Fruit fly (Drosophila melanogaster) Kc167 (cell line): ENCODE data around the gene crq.

ENCODE experiments used
- Myc ChIP-seq: fragments of >200 bp; optimal IDR thresholded peaks from 2 replicates; lab custom pipeline; 2017; ENCODE audit warnings: missing external identifiers
- Sin3A ChIP-seq: fragments of >200 bp; optimal IDR thresholded peaks from 2 replicates; lab custom pipeline; 2018; ENCODE audit warnings: missing external identifiers
- h ChIP-seq: fragments of >200 bp; optimal IDR thresholded peaks from 3 replicates; lab custom pipeline; 2018; ENCODE audit warnings: missing external identifiers
- insv ChIP-seq: fragments of >200 bp; optimal IDR thresholded peaks from 3 replicates; lab custom pipeline; 2018; ENCODE audit warnings: missing external identifiers
- psq ChIP-seq: fragments of >200 bp; optimal IDR thresholded peaks from 2 replicates; lab custom pipeline; 2017; ENCODE audit warnings: missing external identifiers
- ttk ChIP-seq: sonication (Bioruptor generic); optimal IDR thresholded peaks from 2 replicates; lab custom pipeline; 2017; ENCODE audit warnings: missing external identifiers

crq gene

DNA sequence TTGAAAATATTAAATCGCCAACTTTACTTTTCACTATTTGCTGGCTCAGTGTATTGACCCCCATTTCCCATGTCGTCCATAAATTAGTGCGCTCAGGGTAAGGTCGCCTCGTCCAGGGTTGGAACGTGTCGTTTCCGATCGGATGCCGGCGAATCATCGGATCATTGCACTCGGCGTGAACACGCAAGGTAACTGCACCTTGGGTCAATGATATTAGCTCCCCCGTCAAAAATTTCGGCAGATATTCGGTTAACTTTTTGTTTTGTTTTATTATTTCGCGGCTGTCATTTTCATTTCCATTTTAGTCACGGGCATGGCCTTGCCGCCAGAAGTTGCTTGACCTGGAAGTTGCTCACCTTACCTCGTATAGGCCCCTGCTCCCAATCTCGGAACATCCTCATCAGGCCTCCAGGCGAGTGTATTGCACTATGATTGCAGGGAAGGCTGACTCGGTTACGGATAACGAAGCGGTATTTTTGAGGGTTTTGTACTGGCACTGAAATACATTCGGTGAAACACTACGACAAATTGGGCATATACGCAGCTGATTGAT is 35.8 kb upstream of the crq start:
- TF ChIP-seq Myc (no peak), insv (no peak), psq (lab: Kevin White, UChicago) (no peak), h (lab: Kevin White, UChicago) (no peak), ttk (no peak), Sin3A (lab: Kevin White, UChicago) (no peak)

DNA sequence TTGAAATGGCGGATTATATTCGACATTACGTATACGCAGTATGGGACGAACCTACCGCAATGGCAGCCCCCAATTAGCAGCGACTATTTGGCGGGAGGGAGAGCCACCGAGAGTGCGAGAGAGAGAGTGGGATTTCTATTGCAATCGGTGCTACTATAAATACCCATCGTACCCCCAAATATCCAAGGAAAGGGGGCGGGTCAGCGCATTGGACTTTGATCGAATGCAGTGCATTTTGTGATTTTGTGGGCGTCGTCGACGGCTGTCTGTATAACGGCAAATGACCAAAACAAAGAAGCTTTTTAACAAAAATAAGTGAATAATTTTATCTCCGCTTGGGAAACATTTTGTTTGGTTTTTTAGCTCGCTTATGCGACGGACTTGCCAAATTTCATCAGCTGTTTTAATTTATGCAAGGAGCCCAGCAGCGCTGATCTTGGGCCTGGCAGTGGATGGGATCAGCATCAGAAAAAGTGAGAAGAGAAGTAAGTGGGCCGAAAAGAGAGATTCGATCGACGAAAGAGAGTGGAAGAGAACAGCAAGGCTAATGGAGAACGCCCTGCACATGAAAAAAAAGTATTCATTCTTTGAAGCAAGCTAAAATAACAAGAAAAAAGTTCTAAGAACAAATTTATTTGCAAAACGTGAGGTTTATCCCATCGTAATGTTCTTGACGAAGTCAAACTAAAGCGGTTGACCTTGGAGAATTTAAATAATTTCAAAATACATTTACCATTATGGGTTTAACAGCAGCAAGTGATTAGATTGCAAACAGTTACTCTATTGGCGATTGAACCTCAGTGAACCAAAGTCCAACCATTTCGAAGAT is 35.1 kb upstream of the crq start:
- TF ChIP-seq Sin3A (lab: Kevin White, UChicago) (no peak), h (lab: Kevin White, UChicago) (no peak), insv (no peak), ttk (no peak), psq (lab: Kevin White, UChicago) (no peak), Myc (no peak)

DNA sequence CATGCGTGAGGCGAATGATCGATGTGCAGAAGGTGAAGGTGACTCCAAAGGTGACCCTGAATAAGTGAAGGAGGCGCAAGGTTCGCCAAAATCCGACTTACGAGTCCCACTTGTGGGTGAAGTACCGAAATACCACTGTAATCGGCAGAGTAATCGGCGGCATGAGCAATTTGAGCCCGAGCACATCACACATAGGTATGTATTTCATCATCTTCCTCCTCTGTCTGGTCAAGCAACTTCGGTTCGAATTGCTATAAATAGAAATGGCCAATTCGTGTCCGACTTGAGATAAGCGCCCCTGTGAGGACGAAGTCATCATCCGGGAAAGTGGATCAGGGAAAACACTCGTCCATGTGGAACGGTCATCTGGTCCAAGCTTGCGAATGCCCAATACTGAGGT is 34.3 kb upstream of the crq start:
- TF ChIP-seq h (lab: Kevin White, UChicago), result no peak
- no peak for TF ChIP-seq Myc
- no peak for TF ChIP-seq ttk
- no peak for TF ChIP-seq Sin3A (lab: Kevin White, UChicago)
- TF ChIP-seq insv, result no peak
- TF ChIP-seq psq (lab: Kevin White, UChicago), result no peak

dm6 chr2L:485825-486240 is 33.0 kb upstream of the crq start:
- TF ChIP-seq h (lab: Kevin White, UChicago) (no peak), Myc (no peak)

dm6 chr2L:485127-485824 is 32.5 kb upstream of the crq start:
- TF ChIP-seq h (lab: Kevin White, UChicago) (no peak), ttk (no peak), Sin3A (lab: Kevin White, UChicago) (no peak), insv (no peak), Myc (no peak), psq (lab: Kevin White, UChicago) (no peak)

DNA sequence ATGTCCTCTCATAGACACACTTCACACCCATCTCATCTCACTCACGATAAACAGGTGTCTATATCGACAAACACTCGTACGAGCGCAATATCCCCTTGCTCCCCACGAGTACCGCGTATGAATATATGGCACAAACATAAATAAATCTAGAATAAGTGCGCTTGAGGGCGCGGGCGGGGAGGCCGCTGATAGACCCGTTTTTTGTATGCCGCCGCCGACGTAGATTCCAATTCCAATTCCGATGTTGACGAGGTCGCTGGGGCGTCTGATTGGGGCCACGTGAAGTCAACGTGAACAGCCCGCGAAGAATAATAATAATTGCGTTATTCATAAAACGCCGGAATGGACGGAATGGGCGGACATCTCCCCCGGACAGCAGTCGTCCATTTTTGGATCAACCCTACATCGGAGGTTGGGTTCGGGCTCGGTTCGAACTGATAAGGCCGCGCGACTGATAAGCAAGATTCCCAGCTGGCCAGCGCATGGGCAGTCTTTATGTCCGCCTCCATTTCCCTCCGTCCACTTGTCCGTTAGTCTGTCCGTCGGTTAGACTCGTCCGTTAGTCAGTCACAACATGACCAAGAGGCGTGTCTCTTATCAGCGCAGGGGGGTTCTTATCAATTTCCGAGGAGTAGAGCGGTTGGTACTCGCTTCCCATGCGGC is 31.6 kb upstream of the crq start:
- no peak for TF ChIP-seq ttk
- no peak for TF ChIP-seq Myc
- no peak for TF ChIP-seq Sin3A (lab: Kevin White, UChicago)
- TF ChIP-seq psq (lab: Kevin White, UChicago), result no peak
- TF ChIP-seq insv, result no peak
- no peak for TF ChIP-seq h (lab: Kevin White, UChicago)

dm6 chr2L:483347-484280 is 30.8 kb upstream of the crq start:
- TF ChIP-seq psq (lab: Kevin White, UChicago) (no peak), insv (no peak), ttk (no peak), Sin3A (lab: Kevin White, UChicago) (no peak), h (lab: Kevin White, UChicago) (no peak), Myc (no peak)

DNA sequence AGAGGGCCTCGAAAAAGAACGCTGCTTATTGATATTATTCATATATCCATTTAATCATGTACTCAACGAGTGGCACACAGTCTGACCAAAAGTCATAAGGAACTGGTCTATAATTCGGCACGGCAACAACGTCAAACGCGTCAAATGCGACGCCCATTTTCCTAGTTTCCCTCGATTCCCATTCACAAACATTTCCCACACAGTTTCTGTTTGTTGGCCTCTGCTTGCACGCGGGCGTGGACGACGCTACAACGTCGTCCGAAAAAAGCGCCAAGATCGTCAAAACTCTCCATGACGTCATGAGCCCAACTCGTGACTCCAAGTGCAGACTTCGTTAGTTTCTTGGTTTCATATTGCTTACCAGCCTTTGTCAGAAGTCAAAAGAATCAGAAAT is 29.6 kb upstream of the crq start:
- TF ChIP-seq insv, result no peak
- TF ChIP-seq h (lab: Kevin White, UChicago), result no peak
- TF ChIP-seq ttk, result no peak
- TF ChIP-seq psq (lab: Kevin White, UChicago), result no peak
- TF ChIP-seq Myc, result no peak

DNA sequence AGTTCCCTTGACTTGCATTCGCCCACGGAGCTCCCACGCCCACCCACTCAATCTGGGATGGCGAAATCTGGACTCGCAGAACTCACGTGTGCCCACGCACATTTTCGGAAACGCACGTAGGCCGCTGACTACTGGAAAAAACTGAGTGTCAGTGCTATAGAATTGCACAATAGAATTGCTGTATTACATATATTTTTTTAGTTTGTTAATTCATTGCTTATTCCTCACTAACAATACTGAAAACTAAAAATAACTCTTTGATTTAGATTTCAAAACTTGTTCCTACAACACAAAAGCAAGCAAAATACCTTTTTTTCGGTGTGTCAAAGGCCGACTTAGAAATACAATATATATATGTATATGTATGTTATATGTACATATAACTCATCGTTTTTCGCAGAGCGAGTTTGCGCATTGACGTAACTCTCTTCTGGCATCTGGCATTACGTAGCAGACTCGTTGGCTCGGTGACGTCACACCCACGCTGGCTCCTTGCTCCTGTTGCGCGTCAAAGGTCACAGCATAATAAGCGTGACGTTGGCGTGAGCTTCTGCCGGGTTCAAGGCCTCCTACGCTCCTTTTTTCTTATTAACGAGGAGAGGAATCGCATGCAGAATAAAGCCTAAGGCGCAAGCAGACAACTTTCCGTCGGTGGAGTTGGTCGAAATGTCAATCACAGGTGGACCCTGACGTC is 29.1 kb upstream of the crq start:
- TF ChIP-seq psq (lab: Kevin White, UChicago) (no peak), ttk (no peak), insv (no peak), Sin3A (lab: Kevin White, UChicago) (no peak), h (lab: Kevin White, UChicago) (no peak), Myc (no peak)

DNA sequence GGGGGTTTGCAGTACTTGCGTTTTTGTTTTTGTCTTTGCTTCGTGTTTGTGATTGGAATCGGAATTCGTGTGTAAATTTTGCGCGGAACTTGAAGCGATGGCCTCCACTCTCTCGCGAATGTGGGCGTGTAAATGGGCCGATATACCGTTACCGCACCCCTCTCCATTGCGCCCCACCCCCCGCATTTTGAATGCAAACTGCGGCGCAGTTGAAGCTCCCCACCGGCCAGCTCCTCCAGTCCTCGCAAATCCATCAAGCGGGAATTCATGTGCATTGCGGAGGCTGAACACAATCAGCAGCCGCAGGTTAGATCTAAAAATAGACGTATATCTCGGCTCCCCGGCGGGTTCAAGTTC is 28.6 kb upstream of the crq start:
- TF ChIP-seq ttk (no peak), Sin3A (lab: Kevin White, UChicago) (no peak), Myc (no peak), insv (no peak), psq (lab: Kevin White, UChicago) (no peak), h (lab: Kevin White, UChicago) (no peak)
